Worm (Caenorhabditis elegans): Measurements from ENCODE around the gene fbxa-190.

fbxa-190 gene

ce11 chrX:1337834-1338233 is 34.0 kb upstream of the fbxa-190 start (continued):
- TF ChIP-seq zfp-2 (tag; optimal IDR thresholded peaks at IDR 0.05) (no peak), nhr-6 (tag; optimal IDR thresholded peaks at IDR 0.05) (no peak), gei-8 (GFP tag; optimal IDR thresholded peaks at IDR 0.05) (no peak), hlh-30 (tag; optimal IDR thresholded peaks at IDR 0.05; ENCODE audit: insufficient read depth) (peak; percentile 47), rbr-2 (tag; optimal IDR thresholded peaks at IDR 0.05) (no peak), dve-1 (tag; optimal IDR thresholded peaks at IDR 0.05; ENCODE audit: insufficient read depth) (peak; percentile 60), lin-29 (GFP tag; IDR thresholded peaks at IDR 0.05) (no peak), dmd-8 (GFP tag; IDR thresholded peaks at IDR 0.05) (no peak), ztf-11 (tag; optimal IDR thresholded peaks at IDR 0.05) (no peak), ztf-7 (tag; optimal IDR thresholded peaks at IDR 0.05) (no peak), F49E8.2 (tag; optimal IDR thresholded peaks at IDR 0.05; ENCODE audit: borderline replicate concordance) (no peak), pqm-1 (tag; optimal IDR thresholded peaks at IDR 0.05) (peak; percentile 0), cey-2 (tag; optimal IDR thresholded peaks at IDR 0.05; ENCODE audit: borderline replicate concordance, insufficient read depth) (no peak), unc-130 (GFP tag; optimal IDR thresholded peaks at IDR 0.05) (no peak), lin-38 (GFP tag; IDR thresholded peaks at IDR 0.05) (no peak), ceh-82 (tag; optimal IDR thresholded peaks at IDR 0.05) (no peak), tra-1 (GFP tag; IDR thresholded peaks at IDR 0.05) (no peak), Y75B8A.6 (GFP tag; IDR thresholded peaks at IDR 0.05) (no peak), egl-27 (tag; optimal IDR thresholded peaks at IDR 0.05) (no peak), Y105C5A.15 (GFP tag; IDR thresholded peaks at IDR 0.05) (no peak), madf-9 (GFP tag; conservative IDR thresholded peaks at IDR 0.05) (no peak), lsy-2 (tag; optimal IDR thresholded peaks at IDR 0.05) (no peak), nhr-102 (tag; optimal IDR thresholded peaks at IDR 0.05) (no peak), lir-3 (tag; optimal IDR thresholded peaks at IDR 0.05) (no peak), ctbp-1 (GFP tag; IDR thresholded peaks at IDR 0.05) (no peak), nhr-28 (tag; optimal IDR thresholded peaks at IDR 0.05) (peak; percentile 71), nhr-25 (tag; optimal IDR thresholded peaks at IDR 0.05; ENCODE audit: borderline replicate concordance, insufficient read depth) (no peak), unc-62 (GFP tag; optimal IDR thresholded peaks at IDR 0.05 in 1 of 2) (no peak), unc-62 (tag; optimal IDR thresholded peaks at IDR 0.05) (no peak), lin-39 (tag; optimal IDR thresholded peaks at IDR 0.05) (no peak), set-16 (GFP tag; IDR thresholded peaks at IDR 0.05) (no peak), R02D3.7 (tag; optimal IDR thresholded peaks at IDR 0.05) (no peak), vab-7 (GFP tag; IDR thresholded peaks at IDR 0.05) (no peak), hmg-1.1 (GFP tag; IDR thresholded peaks at IDR 0.05) (no peak), skn-1 (tag; optimal IDR thresholded peaks at IDR 0.05) (no peak), dmd-6 (GFP tag; IDR thresholded peaks at IDR 0.05) (peak; percentile 56), fos-1 (tag; optimal IDR thresholded peaks at IDR 0.05) (no peak), Y48G9A.11 (GFP tag; IDR thresholded peaks at IDR 0.05) (no peak), saeg-2 (GFP tag; IDR thresholded peaks at IDR 0.05) (no peak), nhr-48 (tag; optimal IDR thresholded peaks at IDR 0.05) (no peak), daf-12 (tag; optimal IDR thresholded peaks at IDR 0.05) (no peak), ceh-20 (GFP tag; IDR thresholded peaks at IDR 0.05) (no peak), nhr-77 (tag; optimal IDR thresholded peaks at IDR 0.05) (peak; percentile 20), ceh-32 (tag; optimal IDR thresholded peaks at IDR 0.05; ENCODE audit: poor library complexity) (no peak)

Measured in whole organism, L4 larva.